Worm (Caenorhabditis elegans): ENCODE results near the gene T15H9.4.

Gene T15H9.4

ce11 chrII:9603419-9603818 is 8.3 kb upstream of the T15H9.4 start:
- TF ChIP-seq dmd-4 (tag; optimal IDR thresholded peaks at IDR 0.05) (no peak), fos-1 (tag; optimal IDR thresholded peaks at IDR 0.05) (peak; percentile 96), nhr-23 (tag; optimal IDR thresholded peaks at IDR 0.05) (no peak), egl-27 (tag; optimal IDR thresholded peaks at IDR 0.05) (peak; percentile 96), skn-1 (tag; optimal IDR thresholded peaks at IDR 0.05) (peak; percentile 45), ceh-16 (tag; optimal IDR thresholded peaks at IDR 0.05) (no peak), snpc-4 (tag; optimal IDR thresholded peaks at IDR 0.05) (peak; percentile 53), ZK546.5 (tag; optimal IDR thresholded peaks at IDR 0.05) (no peak), elt-3 (tag; optimal IDR thresholded peaks at IDR 0.05) (no peak), nhr-12 (tag; optimal IDR thresholded peaks at IDR 0.05) (no peak), nhr-25 (tag; optimal IDR thresholded peaks at IDR 0.05) (peak; percentile 97), elt-1 (tag; optimal IDR thresholded peaks at IDR 0.05) (no peak), gmeb-1 (tag; optimal IDR thresholded peaks at IDR 0.05) (peak; percentile 87), ztf-4 (tag; optimal IDR thresholded peaks at IDR 0.05) (peak; percentile 92), Y55F3AM.14 (GFP tag; optimal IDR thresholded peaks at IDR 0.05) (peak; percentile 79), crh-2 (tag; optimal IDR thresholded peaks at IDR 0.05) (peak; percentile 97), blmp-1 (tag; optimal IDR thresholded peaks at IDR 0.05; ENCODE audit: insufficient read depth) (peak; percentile 96), nhr-10 (tag; optimal IDR thresholded peaks at IDR 0.05) (peak; percentile 54), ama-1 (optimal IDR thresholded peaks at IDR 0.05) (peak; percentile 57), R02D3.7 (tag; optimal IDR thresholded peaks at IDR 0.05) (peak; percentile 22), nhr-21 (tag; optimal IDR thresholded peaks at IDR 0.05) (peak; percentile 97), F13H6.1 (tag; optimal IDR thresholded peaks at IDR 0.05) (peak; percentile 96), mdl-1 (tag; optimal IDR thresholded peaks at IDR 0.05) (peak; percentile 99 to 100), lsy-2 (tag; optimal IDR thresholded peaks at IDR 0.05) (peak; percentile 32 to 95), zag-1 (tag; optimal IDR thresholded peaks at IDR 0.05) (peak; percentile 78), sma-3 (GFP tag; optimal IDR thresholded peaks at IDR 0.05) (peak; percentile 96), peb-1 (tag; optimal IDR thresholded peaks at IDR 0.05) (no peak), C34F6.9 (tag; optimal IDR thresholded peaks at IDR 0.05) (peak; percentile 98), ztf-1 (GFP tag; conservative IDR thresholded peaks at IDR 0.05) (no peak), mbf-1 (tag; optimal IDR thresholded peaks at IDR 0.05) (no peak), nhr-6 (tag; optimal IDR thresholded peaks at IDR 0.05) (peak; percentile 96), alr-1 (tag; optimal IDR thresholded peaks at IDR 0.05) (peak; percentile 76), mab-5 (tag; optimal IDR thresholded peaks at IDR 0.05) (peak; percentile 79), nhr-237 (tag; optimal IDR thresholded peaks at IDR 0.05) (no peak), ztf-11 (tag; optimal IDR thresholded peaks at IDR 0.05) (no peak), unc-39 (tag; optimal IDR thresholded peaks at IDR 0.05) (no peak), aly-2 (tag; optimal IDR thresholded peaks at IDR 0.05) (no peak), nhr-129 (tag; optimal IDR thresholded peaks at IDR 0.05) (peak; percentile 98), lin-13 (GFP tag; optimal IDR thresholded peaks at IDR 0.05) (peak; percentile 84), lin-11 (tag; optimal IDR thresholded peaks at IDR 0.05) (no peak), ceh-82 (tag; optimal IDR thresholded peaks at IDR 0.05) (no peak), lin-39 (tag; optimal IDR thresholded peaks at IDR 0.05) (no peak), unc-55 (GFP tag; optimal IDR thresholded peaks at IDR 0.05) (peak; percentile 67), nhr-77 (tag; optimal IDR thresholded peaks at IDR 0.05) (no peak), nhr-11 (tag; optimal IDR thresholded peaks at IDR 0.05) (peak; percentile 68), unc-62 (GFP tag; optimal IDR thresholded peaks at IDR 0.05) (peak; percentile 84), sem-4 (tag; optimal IDR thresholded peaks at IDR 0.05) (peak; percentile 93), sma-9 (GFP tag; optimal IDR thresholded peaks at IDR 0.05) (peak; percentile 99), sma-9 (tag; optimal IDR thresholded peaks at IDR 0.05) (peak; percentile 70)

All from whole organism, L2 larva.